Worm (Caenorhabditis elegans): Measurements from ENCODE around the gene F07A11.4.

The F07A11.4 gene

DNA sequence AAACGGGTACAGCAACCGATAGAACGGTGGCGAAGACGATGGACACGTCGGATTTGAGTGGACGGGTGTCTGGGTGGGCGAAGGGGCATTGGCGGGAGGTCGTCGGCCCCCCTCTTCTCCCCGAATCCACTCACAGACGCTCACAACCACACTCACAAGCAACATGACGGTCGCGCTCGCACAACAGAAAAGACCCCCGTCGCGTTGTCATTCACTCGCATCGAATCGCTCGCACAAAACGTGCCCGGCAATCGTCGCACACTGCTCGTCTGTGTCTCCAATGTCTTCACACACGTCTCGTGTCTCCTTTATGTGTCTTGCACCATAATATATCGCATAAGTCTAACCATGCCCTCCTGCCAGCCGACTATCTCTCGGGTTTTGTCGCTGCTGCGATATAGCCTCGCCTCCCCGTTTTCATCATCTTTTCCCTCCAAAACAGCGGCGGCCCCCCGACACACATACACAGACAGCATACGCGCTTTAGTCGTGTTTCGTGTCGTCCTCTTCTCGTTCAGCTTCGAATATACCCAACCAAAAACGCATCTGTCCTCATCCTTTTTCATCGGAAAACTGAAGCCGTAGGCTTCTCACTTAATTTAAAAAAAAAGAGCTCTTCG, 33.4 kb downstream of the F07A11.4 start (continued):
- TF ChIP-seq pat-9 (tag; optimal IDR thresholded peaks at IDR 0.05) (peak; percentile 19), zip-5 (tag; optimal IDR thresholded peaks at IDR 0.05) (no peak), Y22D7AL.16 (tag; optimal IDR thresholded peaks at IDR 0.05) (no peak), ceh-22 (tag; optimal IDR thresholded peaks at IDR 0.05) (peak; percentile 91), nfya-1 (tag; optimal IDR thresholded peaks at IDR 0.05) (peak; percentile 91), fax-1 (tag; optimal IDR thresholded peaks at IDR 0.05) (no peak), unc-42 (tag; optimal IDR thresholded peaks at IDR 0.05) (peak; percentile 34), unc-55 (GFP tag; optimal IDR thresholded peaks at IDR 0.05) (peak; percentile 89), T23F11.4 (GFP tag; optimal IDR thresholded peaks at IDR 0.05) (peak; percentile 36), ceh-31 (tag; optimal IDR thresholded peaks at IDR 0.05) (peak; percentile 93), lim-6 (tag; optimal IDR thresholded peaks at IDR 0.05) (no peak), sox-2 (GFP tag; IDR thresholded peaks at IDR 0.05) (peak; percentile 24; the same call in 1 of the 2 replicates), ceh-24 (tag; optimal IDR thresholded peaks at IDR 0.05) (no peak), nhr-11 (tag; optimal IDR thresholded peaks at IDR 0.05) (no peak), ama-1 (optimal IDR thresholded peaks at IDR 0.05) (no peak), ceh-9 (tag; optimal IDR thresholded peaks at IDR 0.05) (no peak), hlh-13 (GFP tag; optimal IDR thresholded peaks at IDR 0.05) (no peak), hlh-6 (tag; optimal IDR thresholded peaks at IDR 0.05) (peak; percentile 46), tbx-2 (tag; optimal IDR thresholded peaks at IDR 0.05) (peak; percentile 90), sox-4 (tag; optimal IDR thresholded peaks at IDR 0.05) (no peak), nhr-232 (tag; optimal IDR thresholded peaks at IDR 0.05) (no peak), ztf-16 (tag; optimal IDR thresholded peaks at IDR 0.05) (peak; percentile 65), ceh-14 (tag; optimal IDR thresholded peaks at IDR 0.05) (peak; percentile 47), hlh-15 (tag; optimal IDR thresholded peaks at IDR 0.05) (no peak), syd-9 (tag; optimal IDR thresholded peaks at IDR 0.05) (peak; percentile 69), mec-3 (tag; optimal IDR thresholded peaks at IDR 0.05; ENCODE audit: borderline replicate concordance) (no peak), odd-2 (tag; optimal IDR thresholded peaks at IDR 0.05) (no peak), ets-4 (tag; optimal IDR thresholded peaks at IDR 0.05) (peak; percentile 3), dmd-4 (tag; optimal IDR thresholded peaks at IDR 0.05; ENCODE audit: borderline replicate concordance) (no peak), pax-1 (tag; optimal IDR thresholded peaks at IDR 0.05) (no peak), unc-3 (GFP tag; conservative IDR thresholded peaks at IDR 0.05) (no peak), unc-3 (tag; optimal IDR thresholded peaks at IDR 0.05) (no peak), eyg-1 (tag; optimal IDR thresholded peaks at IDR 0.05) (peak; percentile 6), ref-2 (tag; optimal IDR thresholded peaks at IDR 0.05) (peak; percentile 93)

DNA sequence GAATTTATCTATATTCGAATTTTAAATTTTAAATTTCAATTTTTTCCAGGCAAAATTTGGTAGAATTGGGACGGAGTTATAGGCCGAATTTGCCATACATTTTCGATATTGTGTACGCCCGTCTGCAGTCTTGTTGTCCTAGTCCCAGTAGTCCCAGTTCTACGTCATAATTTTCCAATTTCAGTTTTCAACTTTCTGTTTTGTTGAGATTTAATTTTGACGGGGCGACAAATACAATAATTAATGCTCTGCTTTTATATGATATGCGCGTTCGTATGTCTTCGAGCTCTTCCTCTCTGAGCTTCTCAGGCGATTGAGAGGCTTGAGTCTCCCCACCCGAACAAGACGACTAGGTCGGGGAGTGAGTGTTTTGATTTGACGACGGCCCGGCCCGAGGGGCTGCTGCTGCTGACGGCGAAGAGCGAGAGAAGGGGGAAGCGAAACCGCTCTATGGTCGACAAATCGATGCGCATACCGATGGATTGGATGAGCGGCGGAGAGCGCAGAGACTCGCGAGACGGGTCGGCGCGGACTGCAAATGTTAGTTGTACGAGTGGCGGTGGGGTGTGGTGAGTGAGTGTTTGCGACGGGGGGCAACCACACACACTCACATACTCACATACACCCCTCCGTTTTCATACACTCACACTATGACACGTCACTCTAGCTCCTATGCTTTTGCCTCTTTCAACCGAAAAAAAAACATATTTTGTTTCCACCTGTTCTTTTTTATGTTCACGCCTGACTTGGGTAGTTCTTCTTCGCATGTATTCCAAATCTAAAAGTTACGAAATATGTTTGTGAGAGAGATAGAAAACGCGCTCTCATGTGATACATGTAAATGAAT, 34.1 kb downstream of the F07A11.4 start:
- TF ChIP-seq pax-1 (tag; optimal IDR thresholded peaks at IDR 0.05), result no peak
- TF ChIP-seq zip-5 (tag; optimal IDR thresholded peaks at IDR 0.05), result peak; percentile 18
- peak; percentile 6 for TF ChIP-seq elt-4 (tag; optimal IDR thresholded peaks at IDR 0.05)
- TF ChIP-seq sox-4 (tag; optimal IDR thresholded peaks at IDR 0.05), result peak; percentile 43
- peak; percentile 79 for TF ChIP-seq pha-2 (tag; optimal IDR thresholded peaks at IDR 0.05)
- TF ChIP-seq ceh-48 (tag; optimal IDR thresholded peaks at IDR 0.05), result peak; percentile 92
- no peak for TF ChIP-seq mec-3 (tag; optimal IDR thresholded peaks at IDR 0.05; ENCODE audit: borderline replicate concordance)
- TF ChIP-seq T23F11.4 (GFP tag; optimal IDR thresholded peaks at IDR 0.05), result peak; percentile 53
- TF ChIP-seq unc-55 (GFP tag; optimal IDR thresholded peaks at IDR 0.05), result peak; percentile 88
- TF ChIP-seq sdc-2 (tag; optimal IDR thresholded peaks at IDR 0.05), result peak; percentile 59
- peak; percentile 58 for TF ChIP-seq fkh-10 (GFP tag; optimal IDR thresholded peaks at IDR 0.05)
- no peak for TF ChIP-seq Y22D7AL.16 (tag; optimal IDR thresholded peaks at IDR 0.05)
- peak; percentile 56 for TF ChIP-seq lim-6 (tag; optimal IDR thresholded peaks at IDR 0.05)
- TF ChIP-seq ceh-19 (GFP tag; optimal IDR thresholded peaks at IDR 0.05), result peak; percentile 57
- TF ChIP-seq sox-2 (GFP tag; IDR thresholded peaks at IDR 0.05), result no peak
- TF ChIP-seq nhr-232 (tag; optimal IDR thresholded peaks at IDR 0.05), result peak; percentile 44
- peak; percentile 58 for TF ChIP-seq ets-4 (tag; optimal IDR thresholded peaks at IDR 0.05)
- TF ChIP-seq ceh-6 (GFP tag; optimal IDR thresholded peaks at IDR 0.05), result peak; percentile 65
- peak; percentile 81 for TF ChIP-seq dmd-4 (tag; optimal IDR thresholded peaks at IDR 0.05; ENCODE audit: borderline replicate concordance)
- no peak for TF ChIP-seq odd-2 (tag; optimal IDR thresholded peaks at IDR 0.05)
- no peak for TF ChIP-seq ceh-24 (tag; optimal IDR thresholded peaks at IDR 0.05)
- no peak for TF ChIP-seq che-1 (tag; optimal IDR thresholded peaks at IDR 0.05)
- no peak for TF ChIP-seq npax-4 (tag; optimal IDR thresholded peaks at IDR 0.05)
- no peak for TF ChIP-seq nhr-11 (tag; optimal IDR thresholded peaks at IDR 0.05)
- peak; percentile 84 for TF ChIP-seq ceh-22 (tag; optimal IDR thresholded peaks at IDR 0.05)
- TF ChIP-seq unc-42 (tag; optimal IDR thresholded peaks at IDR 0.05), result peak; percentile 54
- TF ChIP-seq C38D4.7 (GFP tag; optimal IDR thresholded peaks at IDR 0.05), result peak; percentile 44
- peak; percentile 82 for TF ChIP-seq unc-86 (tag; optimal IDR thresholded peaks at IDR 0.05)
- no peak for TF ChIP-seq hlh-15 (tag; optimal IDR thresholded peaks at IDR 0.05)
- TF ChIP-seq ceh-14 (tag; optimal IDR thresholded peaks at IDR 0.05), result peak; percentile 67
- TF ChIP-seq pros-1 (tag; optimal IDR thresholded peaks at IDR 0.05), result peak; percentile 89
- TF ChIP-seq madf-2 (tag; optimal IDR thresholded peaks at IDR 0.05), result peak; percentile 97
